Worm (Caenorhabditis elegans) whole organism, L2 larva: ENCODE measurements around the gene Y54G2A.32.

Source experiments
- nhr-12 ChIP-seq: fragments of 150-350 bp; optimal IDR thresholded peaks from 2 replicates; lab custom pipeline; 2014; ENCODE audit warnings: missing biosample characterization, missing genetic modification characterization
- snpc-4 ChIP-seq: fragments of 150-350 bp; optimal IDR thresholded peaks from 2 replicates; lab custom pipeline; 2014; ENCODE audit warnings: missing biosample characterization, missing genetic modification characterization

- TF ChIP-seq nhr-12 (tag; lab: Kevin White, UChicago) (no peak), snpc-4 (tag; lab: Kevin White, UChicago) (no peak)
Observed at ce11 chrIV:2841260-2841659, 37.5 kb downstream of the Y54G2A.32 start, which contains the start of gene clec-83.
